Fruit fly (Drosophila melanogaster) S2 (cell line): ENCODE data around the gene spn-E.

Experiments
- CG8478 ChIP-seq: fragments of >200 bp; optimal IDR thresholded peaks from 2 replicates; lab custom pipeline; 2018
- CTCF ChIP-seq, 2 experiments: fragments of >200 bp; optimal IDR thresholded peaks; 2 replicates each; lab custom pipeline; 2018

dm6 chr3R:15836864-15837824 lies at the start of gene spn-E, which contains the start of gene ND-23:
- TF ChIP-seq CTCF (optimal IDR thresholded peaks at IDR 0.05; lab: Kevin White, UChicago): no peak
- TF ChIP-seq CG8478 (lab: Kevin White, UChicago): no peak
